Worm (Caenorhabditis elegans): ENCODE data around the gene Y51H4A.5.
A peak's percentile ranks its signal among the peaks of the same experiment; 100 is the strongest.

The Y51H4A.5 gene

DNA sequence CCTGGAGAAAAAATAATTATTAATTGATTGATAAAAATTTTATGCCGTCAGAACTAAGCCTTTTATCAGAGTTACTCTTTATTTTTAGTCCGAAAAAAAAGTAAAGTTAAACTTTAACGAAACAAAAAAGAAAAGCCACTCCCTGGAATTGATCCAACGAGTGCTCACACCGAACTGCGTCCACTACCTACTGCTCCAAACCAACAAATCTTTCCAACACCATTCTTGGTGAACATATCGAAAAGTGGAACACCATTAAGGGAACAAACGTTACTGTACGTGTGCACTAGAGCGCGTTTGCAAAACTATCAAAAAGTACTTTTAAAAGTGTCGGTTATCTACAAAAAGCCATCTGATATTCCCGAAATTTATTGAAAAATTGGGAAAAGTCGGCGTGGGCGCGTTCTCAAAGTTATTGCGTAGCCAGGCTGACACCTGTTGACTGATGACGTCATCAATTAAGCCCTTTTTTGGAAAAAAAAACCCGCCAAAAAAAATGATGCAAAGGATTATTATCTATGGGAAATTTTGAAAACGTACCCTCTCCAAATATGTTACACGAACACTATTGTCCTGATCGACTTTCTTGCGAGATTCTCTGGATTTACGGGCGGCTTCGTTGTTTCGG is 22.2 kb downstream of the Y51H4A.5 start (continued):
- TF ChIP-seq chd-7 (tag; optimal IDR thresholded peaks at IDR 0.05): peak; percentile 74
- TF ChIP-seq hmg-20 (GFP tag; IDR thresholded peaks at IDR 0.05): peak; percentile 51; the same call in 1 of the 2 replicates
- TF ChIP-seq atf-7 (tag; optimal IDR thresholded peaks at IDR 0.05): peak; percentile 34
- peak; percentile 3 for TF ChIP-seq nhr-80 (tag; optimal IDR thresholded peaks at IDR 0.05)
- 0 out of 2 replicates have a peak, but pooled peaks have one; percentile 65 for TF ChIP-seq aptf-3 (GFP tag; IDR thresholded peaks at IDR 0.05)
- TF ChIP-seq B0035.1 (tag; optimal IDR thresholded peaks at IDR 0.05): peak; percentile 39
- no peak for TF ChIP-seq ama-1 (optimal IDR thresholded peaks at IDR 0.05)
- TF ChIP-seq ama-1 (GFP tag; optimal IDR thresholded peaks at IDR 0.05): peak; percentile 69 to 72
- TF ChIP-seq snpc-1.1 (tag; optimal IDR thresholded peaks at IDR 0.05; ENCODE audit: insufficient read depth): peak; percentile 68
- TF ChIP-seq tbp1 (GFP tag; optimal IDR thresholded peaks at IDR 0.05): peak; percentile 96
- TF ChIP-seq egrh-3 (GFP tag; IDR thresholded peaks at IDR 0.05): no peak
- no peak for TF ChIP-seq ztf-6 (GFP tag; IDR thresholded peaks at IDR 0.05)
- peak; percentile 67 for TF ChIP-seq F49E8.2 (tag; optimal IDR thresholded peaks at IDR 0.05; ENCODE audit: insufficient read depth)
- no peak for TF ChIP-seq ztf-26 (tag; optimal IDR thresholded peaks at IDR 0.05)
- 0 out of 2 replicates have a peak, but pooled peaks have one; percentile 78 for TF ChIP-seq ceh-58 (GFP tag; IDR thresholded peaks at IDR 0.05)
- no peak for TF ChIP-seq nhr-27 (tag; optimal IDR thresholded peaks at IDR 0.05)
- TF ChIP-seq gei-17 (GFP tag; optimal IDR thresholded peaks at IDR 0.05): no peak
- TF ChIP-seq akir-1 (GFP tag; optimal IDR thresholded peaks at IDR 0.05): no peak
- peak; percentile 92 for TF ChIP-seq ztf-25 (GFP tag; IDR thresholded peaks at IDR 0.05)
- TF ChIP-seq unc-62 (GFP tag; optimal IDR thresholded peaks at IDR 0.05): no peak
- TF ChIP-seq ztf-28 (GFP tag; IDR thresholded peaks at IDR 0.05): peak; percentile 85; the same call in 1 of the 2 replicates
- peak; percentile 86 for TF ChIP-seq Y95B8A.8 (GFP tag; IDR thresholded peaks at IDR 0.05)
- TF ChIP-seq snpc-3.4 (tag; optimal IDR thresholded peaks at IDR 0.05): peak; percentile 85
- peak; percentile 87 for TF ChIP-seq hsf-1 (GFP tag; IDR thresholded peaks at IDR 0.05)
- TF ChIP-seq him-1 (tag; optimal IDR thresholded peaks at IDR 0.05): peak; percentile 49
- TF ChIP-seq ztf-22 (GFP tag; optimal IDR thresholded peaks at IDR 0.05): peak; percentile 55
- 0 out of 2 replicates have a peak, but pooled peaks have one; percentile 38 for TF ChIP-seq sea-2 (GFP tag; IDR thresholded peaks at IDR 0.05)
- TF ChIP-seq lin-35 (GFP tag; optimal IDR thresholded peaks at IDR 0.05): peak in 1 of 3 experiments; percentile 59
- peak; percentile 17; the same call in 1 of the 2 replicates for TF ChIP-seq lir-1 (GFP tag; conservative IDR thresholded peaks at IDR 0.05)
- peak; percentile 75 for TF ChIP-seq ztf-18 (tag; optimal IDR thresholded peaks at IDR 0.05)
- no peak for TF ChIP-seq pha-4 (tag; optimal IDR thresholded peaks at IDR 0.05)
- peak; percentile 79 for TF ChIP-seq dox-1 (GFP tag; IDR thresholded peaks at IDR 0.05)
- TF ChIP-seq Y53G8AR.9 (GFP tag; conservative IDR thresholded peaks at IDR 0.05): peak; percentile 80
- TF ChIP-seq bed-2 (GFP tag; IDR thresholded peaks at IDR 0.05): no peak
- TF ChIP-seq unc-130 (GFP tag; optimal IDR thresholded peaks at IDR 0.05): peak; percentile 37
- TF ChIP-seq ceh-91 (GFP tag; IDR thresholded peaks at IDR 0.05): peak; percentile 54; the same call in 1 of the 2 replicates
- peak; percentile 84 for TF ChIP-seq F52B5.7 (tag; optimal IDR thresholded peaks at IDR 0.05)
- TF ChIP-seq mxl-1 (tag; optimal IDR thresholded peaks at IDR 0.05): peak; percentile 85
- peak; percentile 87; the same call in 1 of the 2 replicates for TF ChIP-seq Y56A3A.18 (GFP tag; IDR thresholded peaks at IDR 0.05)
- peak; percentile 47 for TF ChIP-seq ZK185.1 (tag; optimal IDR thresholded peaks at IDR 0.05; ENCODE audit: poor library complexity, severe bottlenecking)
